Worm (Caenorhabditis elegans) whole organism, midembryonic: ENCODE results near the gene kcnl-1.

Experiments
- T22C8.4 ChIP-seq: fragments of 200-800 bp; sonication (Bioruptor generic); IDR thresholded peaks from 2 replicates; pipeline ENCODE4 v1.3.6; 2022; ENCODE audit warnings: missing genetic modification characterization, missing compliant biosample characterization
- flt-1 ChIP-seq: fragments of 200-800 bp; sonication (Bioruptor generic); IDR thresholded peaks from 2 replicates; pipeline ENCODE4 v1.3.6; 2022; ENCODE audit warnings: missing genetic modification characterization, missing compliant biosample characterization
- klf-2 ChIP-seq: fragments of 200-800 bp; sonication (Bioruptor generic); conservative IDR thresholded peaks from 2 replicates; pipeline ENCODE4 v1.3.6; 2022; ENCODE audit warnings: missing genetic modification reagents, missing genetic modification characterization, missing compliant biosample characterization
- med-1 ChIP-seq: sonication (generic microtip); optimal IDR thresholded peaks from 2 replicates; lab custom pipeline; 2017; ENCODE audit warnings: missing genetic modification characterization, mild to moderate bottlenecking, missing compliant biosample characterization, antibody characterized with exemption, missing genetic modification reagents; ENCODE audit not compliant: insufficient read depth
- ref-1 ChIP-seq: fragments of 200-800 bp; sonication (Bioruptor generic); conservative IDR thresholded peaks from 2 replicates; pipeline ENCODE4 v1.3.6; 2022; ENCODE audit warnings: missing genetic modification reagents, missing genetic modification characterization, missing compliant biosample characterization
- tab-1 ChIP-seq: fragments of 200-800 bp; sonication (Bioruptor generic); IDR thresholded peaks from 2 replicates; pipeline ENCODE4 v1.3.6; 2022; ENCODE audit warnings: missing genetic modification characterization, missing compliant biosample characterization
- ztf-23 ChIP-seq: fragments of 200-800 bp; sonication (Bioruptor generic); IDR thresholded peaks from 2 replicates; pipeline ENCODE4 v1.3.6; 2022; ENCODE audit warnings: missing genetic modification reagents, missing genetic modification characterization, missing compliant biosample characterization

DNA sequence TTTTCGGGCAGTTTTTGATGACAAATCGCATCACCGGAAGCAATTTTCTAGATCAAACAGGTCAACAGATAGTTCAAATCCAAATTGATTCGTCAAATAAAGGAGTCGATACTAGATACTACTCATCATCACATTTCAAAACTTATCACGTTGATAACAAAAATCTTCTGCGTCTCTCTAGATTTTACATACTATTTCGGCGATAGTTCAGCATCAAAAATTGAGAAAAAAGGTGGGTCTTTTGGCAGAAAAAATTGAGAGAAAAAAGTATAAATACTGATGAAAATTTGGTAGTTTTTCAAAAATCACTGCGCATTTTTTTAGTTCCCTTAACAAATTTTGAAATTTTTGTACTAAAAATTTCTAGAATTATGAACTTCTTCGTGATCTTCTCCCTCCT, 48.0 kb downstream of the kcnl-1 start, which contains the start of gene nlp-26:
- TF ChIP-seq flt-1 (GFP tag; lab: Robert Waterston, UW) (no peak), med-1 (GFP tag; lab: Kevin White, UChicago) (no peak), klf-2 (no peak), ref-1 (GFP tag; lab: Robert Waterston, UW) (no peak), ztf-23 (GFP tag; lab: Robert Waterston, UW) (no peak), tab-1 (no peak), T22C8.4 (no peak)
